Worm (Caenorhabditis elegans) whole organism, young adult: ENCODE measurements around the gene str-6.

Experiments used
- bed-2 ChIP-seq: fragments of 200-800 bp; sonication (Bioruptor generic); IDR thresholded peaks from 2 replicates; pipeline ENCODE4 v1.3.6; 2022; ENCODE audit warnings: missing genetic modification reagents, missing genetic modification characterization, missing compliant biosample characterization
- ceh-40 ChIP-seq: fragments of 200-800 bp; sonication (Bioruptor generic); IDR thresholded peaks from 2 replicates; pipeline ENCODE4 v1.3.6; 2022; ENCODE audit warnings: missing genetic modification characterization, missing compliant biosample characterization
- nfya-2 ChIP-seq: fragments of 200-800 bp; sonication (Bioruptor generic); IDR thresholded peaks from 2 replicates; pipeline ENCODE4 v1.3.6; 2022; ENCODE audit warnings: missing genetic modification reagents, missing genetic modification characterization, missing compliant biosample characterization
- pha-4 ChIP-seq: fragments of 150-350 bp; sonication (generic microtip); optimal IDR thresholded peaks from 2 replicates; lab custom pipeline; 2014; ENCODE audit warnings: missing biosample characterization, missing genetic modification reagents, missing genetic modification characterization
- rcor-1 ChIP-seq: fragments of 200-800 bp; sonication (Bioruptor generic); IDR thresholded peaks from 2 replicates; pipeline ENCODE4 v1.3.6; 2022; ENCODE audit warnings: missing genetic modification reagents, missing genetic modification characterization, missing compliant biosample characterization

DNA sequence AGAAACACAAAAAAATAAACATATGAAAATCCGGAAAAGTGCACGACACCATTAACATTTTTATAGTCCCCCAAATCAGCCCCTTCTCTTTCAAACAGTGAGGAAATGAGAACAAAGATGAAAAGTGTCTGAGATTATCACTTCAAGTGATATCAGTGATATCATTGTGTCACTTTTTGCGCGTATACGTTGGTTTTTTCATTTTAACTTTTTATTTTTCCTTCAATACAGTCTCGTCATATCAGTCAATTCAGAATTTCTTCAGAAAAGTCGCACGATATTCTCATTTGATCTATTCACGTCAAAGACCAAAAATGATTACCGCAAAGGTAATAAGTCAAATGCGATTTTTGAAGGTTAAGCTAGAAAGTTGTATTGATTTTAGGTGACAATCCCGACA is 45.3 kb downstream of the str-6 start, which contains the start of gene twk-34:
- TF ChIP-seq bed-2 (GFP tag; lab: Robert Waterston, UW) (no peak), pha-4 (no peak), rcor-1 (GFP tag; lab: Robert Waterston, UW) (no peak), nfya-2 (GFP tag; lab: Robert Waterston, UW) (no peak), ceh-40 (GFP tag; lab: Robert Waterston, UW) (no peak)
